Worm (Caenorhabditis elegans): Measurements from ENCODE around the gene ccd-5.
A peak's percentile ranks its signal among the peaks of the same experiment; 100 is the strongest.

ccd-5 gene

DNA sequence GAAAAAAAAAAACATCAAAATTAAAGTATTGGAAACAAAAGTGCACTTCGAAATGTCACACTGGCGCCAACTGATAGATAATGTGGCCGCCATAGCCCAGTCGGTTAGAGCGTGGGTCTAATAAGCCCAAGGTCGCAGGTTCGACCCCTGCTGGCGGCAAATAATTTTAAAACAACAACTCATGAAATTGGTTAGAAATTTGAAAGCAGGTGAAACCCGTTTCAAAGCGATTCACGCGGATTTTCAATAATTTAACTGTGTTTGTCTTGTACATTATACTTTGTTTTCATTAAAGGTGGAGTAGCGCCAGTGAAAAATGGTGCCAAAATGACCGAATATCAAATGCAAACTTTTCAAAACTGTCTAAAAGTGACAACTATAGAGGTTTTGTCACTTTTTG lies 41.2 kb downstream of the ccd-5 start (continued):
- TF ChIP-seq F22D6.2 (tag; optimal IDR thresholded peaks at IDR 0.05) (no peak), lin-40 (tag; optimal IDR thresholded peaks at IDR 0.05) (peak; percentile 53), let-607 (tag; optimal IDR thresholded peaks at IDR 0.05) (peak; percentile 51 to 61), dpl-1 (GFP tag; optimal IDR thresholded peaks at IDR 0.05) (no peak), mcd-1 (GFP tag; IDR thresholded peaks at IDR 0.05) (peak; percentile 32; the same call in 1 of the 2 replicates), cebp-2 (GFP tag; IDR thresholded peaks at IDR 0.05) (0 out of 2 replicates have a peak, but pooled peaks have one; percentile 12), cebp-1 (GFP tag; IDR thresholded peaks at IDR 0.05) (peak; percentile 30; the same call in 1 of the 2 replicates), cebp-1 (tag; optimal IDR thresholded peaks at IDR 0.05) (peak; percentile 57), atf-7 (tag; optimal IDR thresholded peaks at IDR 0.05) (peak; percentile 56), ztf-25 (GFP tag; IDR thresholded peaks at IDR 0.05) (peak; percentile 72; the same call in 1 of the 2 replicates), athp-1 (tag; optimal IDR thresholded peaks at IDR 0.05) (peak; percentile 40), tlf-1 (GFP tag; optimal IDR thresholded peaks at IDR 0.05) (no peak), lin-54 (GFP tag; optimal IDR thresholded peaks at IDR 0.05) (peak; percentile 44), B0035.1 (tag; optimal IDR thresholded peaks at IDR 0.05) (peak; percentile 16), snpc-4 (GFP tag; optimal IDR thresholded peaks at IDR 0.05) (peak; percentile 48), snpc-4 (tag; optimal IDR thresholded peaks at IDR 0.05) (peak; percentile 2 to 75 (median 66)), madf-10 (tag; optimal IDR thresholded peaks at IDR 0.05) (peak; percentile 44), snpc-1.1 (tag; optimal IDR thresholded peaks at IDR 0.05; ENCODE audit: insufficient read depth) (peak; percentile 26), ztf-26 (tag; optimal IDR thresholded peaks at IDR 0.05) (peak; percentile 27), snpc-1.3 (tag; optimal IDR thresholded peaks at IDR 0.05; ENCODE audit: insufficient read depth) (peak; percentile 48), B0261.1 (tag; optimal IDR thresholded peaks at IDR 0.05) (peak; percentile 75), madf-6 (GFP tag; IDR thresholded peaks at IDR 0.05) (peak; percentile 47; the same call in 1 of the 2 replicates), somi-1 (GFP tag; optimal IDR thresholded peaks at IDR 0.05) (no peak), hmg-20 (GFP tag; IDR thresholded peaks at IDR 0.05) (peak; percentile 55; the same call in 1 of the 2 replicates), attf-5 (GFP tag; optimal IDR thresholded peaks at IDR 0.05) (peak; percentile 20), attf-3 (GFP tag; conservative IDR thresholded peaks at IDR 0.05) (no peak), unc-130 (GFP tag; optimal IDR thresholded peaks at IDR 0.05) (peak; percentile 13), akir-1 (GFP tag; optimal IDR thresholded peaks at IDR 0.05) (no peak), ceh-40 (GFP tag; IDR thresholded peaks at IDR 0.05) (no peak), lin-26 (GFP tag; IDR thresholded peaks at IDR 0.05) (peak; percentile 82), nhr-27 (tag; optimal IDR thresholded peaks at IDR 0.05) (peak; percentile 48), nhr-179 (tag; optimal IDR thresholded peaks at IDR 0.05) (peak; percentile 73), sea-2 (GFP tag; IDR thresholded peaks at IDR 0.05) (no peak), T26A5.8 (tag; optimal IDR thresholded peaks at IDR 0.05) (no peak), nfya-2 (GFP tag; IDR thresholded peaks at IDR 0.05) (0 out of 2 replicates have a peak, but pooled peaks have one; percentile 67), tbp1 (GFP tag; optimal IDR thresholded peaks at IDR 0.05) (peak; percentile 85), ztf-18 (tag; optimal IDR thresholded peaks at IDR 0.05) (peak; percentile 65), hlh-26 (GFP tag; conservative IDR thresholded peaks at IDR 0.05) (no peak), ztf-22 (GFP tag; optimal IDR thresholded peaks at IDR 0.05) (peak; percentile 40), ekl-4 (GFP tag; IDR thresholded peaks at IDR 0.05) (peak; percentile 61; the same call in 1 of the 2 replicates), C17E4.6 (GFP tag; IDR thresholded peaks at IDR 0.05) (no peak), F33H1.4 (GFP tag; IDR thresholded peaks at IDR 0.05) (no peak), pha-4 (tag; optimal IDR thresholded peaks at IDR 0.05) (no peak), nfyb-1 (GFP tag; IDR thresholded peaks at IDR 0.05) (peak; percentile 87), ceh-100 (GFP tag; IDR thresholded peaks at IDR 0.05) (0 out of 2 replicates have a peak, but pooled peaks have one; percentile 20), rpc-1 (optimal IDR thresholded peaks at IDR 0.05) (peak; percentile 90), rpc-1 (tag; optimal IDR thresholded peaks at IDR 0.05) (peak; percentile 83), zim-3 (tag; optimal IDR thresholded peaks at IDR 0.05) (peak; percentile 68)
